Fruit fly (Drosophila melanogaster): ENCODE measurements around the gene CG6204.

The CG6204 gene

dm6 chr3R:24151924-24152809, 41.5 kb upstream of the CG6204 start, which contains the start of the genes p38a and CG6178 (continued):
- peak; percentile 98 for TF ChIP-seq slbo (GFP tag; IDR thresholded peaks at IDR 0.05)
- peak; percentile 98 for TF ChIP-seq CG10209 (GFP tag; optimal IDR thresholded peaks at IDR 0.05)
- TF ChIP-seq Abd-B (GFP tag; optimal IDR thresholded peaks at IDR 0.05), result peak; percentile 99
- TF ChIP-seq CHES-1-like (GFP tag; optimal IDR thresholded peaks at IDR 0.05), result peak; percentile 15
- no peak for TF ChIP-seq Neu2 (GFP tag; optimal IDR thresholded peaks at IDR 0.05; ENCODE audit: borderline replicate concordance)
- TF ChIP-seq CG31224 (GFP tag; IDR thresholded peaks at IDR 0.05), result peak; percentile 93
- TF ChIP-seq Camta (GFP tag; optimal IDR thresholded peaks at IDR 0.05), result peak; percentile 33
- TF ChIP-seq Oaz (GFP tag; IDR thresholded peaks at IDR 0.05), result peak; percentile 90
- TF ChIP-seq CG13287 (GFP tag; IDR thresholded peaks at IDR 0.05; ENCODE audit: partially characterized antibody), result no peak
- TF ChIP-seq dimm (GFP tag; IDR thresholded peaks at IDR 0.05), result peak; percentile 88
- peak; percentile 95 for TF ChIP-seq CG12942 (GFP tag; optimal IDR thresholded peaks at IDR 0.05)
- TF ChIP-seq trem (tag; optimal IDR thresholded peaks at IDR 0.05), result peak; percentile 93
- TF ChIP-seq pho (GFP tag; optimal IDR thresholded peaks at IDR 0.05), result peak; percentile 55
- TF ChIP-seq CG8944 (GFP tag; optimal IDR thresholded peaks at IDR 0.05), result peak; percentile 36
- peak; percentile 52 for TF ChIP-seq CG7271 (tag; optimal IDR thresholded peaks at IDR 0.05)
- peak; percentile 56 for TF ChIP-seq CG13624 (GFP tag; optimal IDR thresholded peaks at IDR 0.05)
- peak; percentile 67 for TF ChIP-seq ac (GFP tag; optimal IDR thresholded peaks at IDR 0.05)
- TF ChIP-seq Ssrp (tag; optimal IDR thresholded peaks at IDR 0.05), result peak; percentile 99
- peak; percentile 68; the same call in 2 of the 3 replicates for TF ChIP-seq sr (GFP tag; IDR thresholded peaks at IDR 0.05)
- TF ChIP-seq hbn (GFP tag; IDR thresholded peaks at IDR 0.05; ENCODE audit: partially characterized antibody), result no peak
- peak; percentile 94 for TF ChIP-seq nom (GFP tag; optimal IDR thresholded peaks at IDR 0.05)
- peak; percentile 97 for TF ChIP-seq stc (GFP tag; IDR thresholded peaks at IDR 0.05)
- peak; percentile 98 for TF ChIP-seq phol (tag; optimal IDR thresholded peaks at IDR 0.05)
- peak; percentile 99 for TF ChIP-seq Hr3 (GFP tag; optimal IDR thresholded peaks at IDR 0.05)
- TF ChIP-seq TFAM (GFP tag; optimal IDR thresholded peaks at IDR 0.05), result no peak
- peak; percentile 96 for TF ChIP-seq ase (GFP tag; IDR thresholded peaks at IDR 0.05)
- TF ChIP-seq gfzf (GFP tag; optimal IDR thresholded peaks at IDR 0.05), result no peak
- TF ChIP-seq bcd (GFP tag; optimal IDR thresholded peaks at IDR 0.05), result peak; percentile 98
- peak; percentile 47 for TF ChIP-seq slp2 (GFP tag; optimal IDR thresholded peaks at IDR 0.05)
- peak; percentile 53 for TF ChIP-seq Hey (tag; optimal IDR thresholded peaks at IDR 0.05)
- TF ChIP-seq mld (GFP tag; IDR thresholded peaks at IDR 0.05; ENCODE audit: partially characterized antibody), result no peak
- TF ChIP-seq scrt (GFP tag; optimal IDR thresholded peaks at IDR 0.05), result peak; percentile 94
- no peak for TF ChIP-seq ftz-f1 (GFP tag; optimal IDR thresholded peaks at IDR 0.05)
- TF ChIP-seq crol (GFP tag; IDR thresholded peaks at IDR 0.05), result peak; percentile 57
- peak; percentile 96 for TF ChIP-seq odd (GFP tag; optimal IDR thresholded peaks at IDR 0.05)
- peak; percentile 14 for TF ChIP-seq CG3163 (GFP tag; optimal IDR thresholded peaks at IDR 0.05)
- no peak for TF ChIP-seq nau (GFP tag; optimal IDR thresholded peaks at IDR 0.05)
- peak; percentile 84 for TF ChIP-seq CG33557 (GFP tag; optimal IDR thresholded peaks at IDR 0.05)
- peak; percentile 26 for TF ChIP-seq Atf3 (GFP tag; optimal IDR thresholded peaks at IDR 0.05)
- peak; percentile 82 for TF ChIP-seq sens (GFP tag)
- peak; percentile 94 for TF ChIP-seq danr (GFP tag; IDR thresholded peaks at IDR 0.05)
- TF ChIP-seq E2f1 (GFP tag; IDR thresholded peaks at IDR 0.05), result peak; percentile 97
- no peak for TF ChIP-seq CG1832 (GFP tag; optimal IDR thresholded peaks at IDR 0.05)
- peak; percentile 84 for TF ChIP-seq Med (GFP tag)
- no peak for TF ChIP-seq NC2β (GFP tag; optimal IDR thresholded peaks at IDR 0.05)
- TF ChIP-seq CG18764 (GFP tag; optimal IDR thresholded peaks at IDR 0.05), result peak; percentile 86
- TF ChIP-seq Spps (tag; optimal IDR thresholded peaks at IDR 0.05), result peak; percentile 92
- TF ChIP-seq insv (GFP tag; optimal IDR thresholded peaks at IDR 0.05), result peak in 1 of 2 experiments; percentile 72
- TF ChIP-seq CG16863 (GFP tag; optimal IDR thresholded peaks at IDR 0.05), result peak; percentile 28
